Worm (Caenorhabditis elegans) whole organism, midembryonic: ENCODE measurements around the gene tsr-1.

Experiments
- cog-1 ChIP-seq: sonication (generic microtip); optimal IDR thresholded peaks from 2 replicates; lab custom pipeline; 2016; ENCODE audit warnings: missing genetic modification characterization, missing compliant biosample characterization
- flt-1 ChIP-seq: fragments of 200-800 bp; sonication (Bioruptor generic); IDR thresholded peaks from 2 replicates; pipeline ENCODE4 v1.3.6; 2022; ENCODE audit warnings: missing genetic modification characterization, missing compliant biosample characterization
- klf-2 ChIP-seq: fragments of 200-800 bp; sonication (Bioruptor generic); conservative IDR thresholded peaks from 2 replicates; pipeline ENCODE4 v1.3.6; 2022; ENCODE audit warnings: missing genetic modification reagents, missing genetic modification characterization, missing compliant biosample characterization
- med-1 ChIP-seq: sonication (generic microtip); optimal IDR thresholded peaks from 2 replicates; lab custom pipeline; 2017; ENCODE audit warnings: missing genetic modification characterization, mild to moderate bottlenecking, missing compliant biosample characterization, antibody characterized with exemption, missing genetic modification reagents; ENCODE audit not compliant: insufficient read depth
- ref-1 ChIP-seq: fragments of 200-800 bp; sonication (Bioruptor generic); conservative IDR thresholded peaks from 2 replicates; pipeline ENCODE4 v1.3.6; 2022; ENCODE audit warnings: missing genetic modification reagents, missing genetic modification characterization, missing compliant biosample characterization
- tab-1 ChIP-seq: fragments of 200-800 bp; sonication (Bioruptor generic); IDR thresholded peaks from 2 replicates; pipeline ENCODE4 v1.3.6; 2022; ENCODE audit warnings: missing genetic modification characterization, missing compliant biosample characterization
- ztf-29 ChIP-seq: fragments of 200-800 bp; sonication (Bioruptor generic); IDR thresholded peaks from 2 replicates; pipeline ENCODE4 v1.3.6; 2022; ENCODE audit warnings: missing genetic modification reagents, missing genetic modification characterization, missing compliant biosample characterization

DNA sequence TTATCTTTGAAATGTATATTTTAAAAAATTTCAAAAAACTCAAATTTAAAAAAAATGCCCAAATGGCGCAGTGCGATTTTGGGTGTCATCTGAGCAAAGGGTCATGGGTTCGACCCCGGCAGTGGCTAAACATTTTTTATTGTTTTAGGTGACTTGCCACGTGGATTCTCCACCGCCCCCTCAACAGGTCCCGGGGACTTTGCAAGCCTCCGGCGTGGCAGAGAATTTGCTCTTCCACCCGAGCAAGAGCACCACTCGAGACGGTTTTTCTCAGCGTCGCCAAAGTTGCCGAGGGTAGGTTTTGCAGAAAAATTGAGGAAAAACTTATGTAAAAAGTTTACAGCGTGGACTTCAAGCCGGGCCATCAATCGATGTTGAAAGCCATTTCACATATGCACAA is 28.0 kb downstream of the tsr-1 start:
- no peak for TF ChIP-seq cog-1 (tag; lab: Kevin White, UChicago)
- TF ChIP-seq tab-1 (GFP tag; lab: Robert Waterston, UW) = no peak
- TF ChIP-seq klf-2 (GFP tag; lab: Robert Waterston, UW) = no peak
- TF ChIP-seq ref-1 (GFP tag; lab: Robert Waterston, UW) = no peak
- TF ChIP-seq flt-1 (GFP tag; lab: Robert Waterston, UW) = no peak
- no peak for TF ChIP-seq ztf-29 (GFP tag; lab: Robert Waterston, UW)
- TF ChIP-seq med-1 (GFP tag; lab: Kevin White, UChicago) = no peak
